Fruit fly (Drosophila melanogaster): ENCODE data around the gene mei-217.
A peak's percentile ranks its signal among the peaks of the same experiment; 100 is the strongest.

dm6 chrX:17107401-17107916 lies 35.3 kb downstream of the mei-217 start, which contains the start of gene CG5004:
- TF ChIP-seq CG9139 (GFP tag; optimal IDR thresholded peaks at IDR 0.05): peak; percentile 14
- no peak for TF ChIP-seq Sox15 (GFP tag; optimal IDR thresholded peaks at IDR 0.05)
- TF ChIP-seq CG3919 (GFP tag; optimal IDR thresholded peaks at IDR 0.05): no peak
- TF ChIP-seq Hr38 (GFP tag; optimal IDR thresholded peaks at IDR 0.05): no peak
- no peak for TF ChIP-seq Gug (GFP tag; IDR thresholded peaks at IDR 0.05)
- no peak for TF ChIP-seq eg (GFP tag; IDR thresholded peaks at IDR 0.05)
- no peak for TF ChIP-seq fd59A (GFP tag; optimal IDR thresholded peaks at IDR 0.05)
- no peak for TF ChIP-seq CG4318 (GFP tag; optimal IDR thresholded peaks at IDR 0.05)
- TF ChIP-seq CG6854 (GFP tag; optimal IDR thresholded peaks at IDR 0.05): peak; percentile 34
- TF ChIP-seq Sox102F (GFP tag; optimal IDR thresholded peaks at IDR 0.05): peak; percentile 3
- no peak for TF ChIP-seq OdsH (GFP tag; optimal IDR thresholded peaks at IDR 0.05)
